Worm (Caenorhabditis elegans) whole organism, L4 larva: Measurements from ENCODE around the gene pqn-29.
A peak's percentile ranks its signal among the peaks of the same experiment; 100 is the strongest.

Experiments used
- F44E2.7 ChIP-seq: fragments of 200-800 bp; sonication (Bioruptor generic); IDR thresholded peaks from 2 replicates; pipeline ENCODE4 v2.1.2; 2022; ENCODE audit warnings: missing genetic modification characterization, missing compliant biosample characterization
- T20F7.1 ChIP-seq: fragments of 200-800 bp; sonication (Bioruptor generic); optimal IDR thresholded peaks from 2 replicates; lab custom pipeline; 2018; ENCODE audit warnings: mild to moderate bottlenecking, missing genetic modification characterization, missing compliant biosample characterization
- Y105C5A.15 ChIP-seq: fragments of 200-800 bp; sonication (Bioruptor generic); IDR thresholded peaks from 2 replicates; pipeline ENCODE4 v1.3.6; 2022; ENCODE audit warnings: missing genetic modification characterization, missing compliant biosample characterization
- Y48G9A.11 ChIP-seq: fragments of 200-800 bp; sonication (Bioruptor generic); IDR thresholded peaks from 2 replicates; pipeline ENCODE4 v1.3.6; 2022; ENCODE audit warnings: missing genetic modification reagents, missing genetic modification characterization, missing compliant biosample characterization
- Y75B8A.6 ChIP-seq: fragments of 200-800 bp; sonication (Bioruptor generic); IDR thresholded peaks from 2 replicates; pipeline ENCODE4 v1.3.6; 2022; ENCODE audit warnings: missing genetic modification reagents, missing genetic modification characterization, missing compliant biosample characterization
- ZK337.2 ChIP-seq: fragments of 200-800 bp; sonication (Bioruptor generic); IDR thresholded peaks from 2 replicates; pipeline ENCODE4 v1.3.6; 2022; ENCODE audit warnings: missing genetic modification reagents, missing genetic modification characterization, missing compliant biosample characterization
- ama-1 ChIP-seq: fragments of 150-350 bp; optimal IDR thresholded peaks from 2 replicates; lab custom pipeline; 2014; ENCODE audit warnings: inconsistent platforms, mixed read lengths
- ceh-20 ChIP-seq: fragments of 200-800 bp; sonication (Bioruptor generic); IDR thresholded peaks from 2 replicates; pipeline ENCODE4 v1.3.6; 2022; ENCODE audit warnings: missing genetic modification reagents, missing genetic modification characterization, missing compliant biosample characterization
- ceh-28 ChIP-seq: fragments of 150-350 bp; optimal IDR thresholded peaks from 2 replicates; lab custom pipeline; 2014; ENCODE audit warnings: missing biosample characterization, missing genetic modification reagents, missing genetic modification characterization
- ceh-44 ChIP-seq: fragments of 200-800 bp; sonication (Bioruptor generic); IDR thresholded peaks from 2 replicates; pipeline ENCODE4 v1.3.6; 2022; ENCODE audit warnings: missing genetic modification reagents, missing genetic modification characterization, missing compliant biosample characterization
- ceh-82 ChIP-seq: sonication (generic microtip); optimal IDR thresholded peaks from 2 replicates; lab custom pipeline; 2017; ENCODE audit warnings: missing biosample characterization, missing genetic modification characterization
- ctbp-1 ChIP-seq: fragments of 200-800 bp; sonication (Bioruptor generic); IDR thresholded peaks from 2 replicates; pipeline ENCODE4 v1.3.6; 2022; ENCODE audit warnings: missing genetic modification reagents, missing genetic modification characterization, missing compliant biosample characterization
- daf-16 ChIP-seq, 3 experiments: sonication (generic microtip); optimal IDR thresholded peaks; 2 replicates each; lab custom pipeline; 2016 to 2017; ENCODE audit warnings: missing genetic modification characterization in 3 of 3, missing genetic modification reagents in 3 of 3, mild to moderate bottlenecking in 2 of 3, missing compliant biosample characterization in 2 of 3, missing biosample characterization in 1 of 3, moderate library complexity in 1 of 3
- dpl-1 ChIP-seq: fragments of 150-350 bp; optimal IDR thresholded peaks from 2 replicates; lab custom pipeline; 2014; ENCODE audit warnings: missing biosample characterization, missing genetic modification reagents, missing genetic modification characterization
- egl-43 ChIP-seq: fragments of 200-800 bp; sonication (Bioruptor generic); IDR thresholded peaks from 2 replicates; pipeline ENCODE4 v1.3.6; 2022; ENCODE audit warnings: missing genetic modification reagents, missing genetic modification characterization, missing compliant biosample characterization
- gei-8 ChIP-seq: fragments of 200-800 bp; sonication (Bioruptor generic); optimal IDR thresholded peaks from 2 replicates; lab custom pipeline; 2018; ENCODE audit warnings: mild to moderate bottlenecking, missing genetic modification characterization, missing compliant biosample characterization
- hif-1 ChIP-seq, 2 experiments: sonication (generic microtip); optimal IDR thresholded peaks; 2 replicates each; lab custom pipeline; 2016 to 2017; ENCODE audit warnings: missing compliant biosample characterization in 2 of 2, missing genetic modification characterization in 2 of 2, missing genetic modification reagents in 2 of 2, missing genotype in 2 of 2, mild to moderate bottlenecking in 1 of 2
- jun-1 ChIP-seq: fragments of 150-350 bp; optimal IDR thresholded peaks from 2 replicates; lab custom pipeline; 2014; ENCODE audit warnings: missing biosample characterization, missing genetic modification reagents, missing genetic modification characterization
- lim-7 ChIP-seq: fragments of 200-800 bp; sonication (Bioruptor generic); IDR thresholded peaks from 2 replicates; pipeline ENCODE4 v1.3.6; 2022; ENCODE audit warnings: missing genetic modification characterization, missing compliant biosample characterization
- lin-13 ChIP-seq: fragments of 150-350 bp; optimal IDR thresholded peaks from 2 replicates; lab custom pipeline; 2014; ENCODE audit warnings: missing biosample characterization, missing genetic modification reagents, missing genetic modification characterization
- lin-38 ChIP-seq: fragments of 200-800 bp; sonication (Bioruptor generic); IDR thresholded peaks from 2 replicates; pipeline ENCODE4 v1.3.6; 2022; ENCODE audit warnings: missing genetic modification reagents, missing genetic modification characterization, missing compliant biosample characterization
- madf-5 ChIP-seq, 2 experiments: fragments of 200-800 bp; sonication (Bioruptor generic); IDR thresholded peaks; 2 replicates each; pipeline ENCODE4 v1.3.6; 2022; ENCODE audit warnings: missing compliant biosample characterization in 2 of 2, missing genetic modification characterization in 2 of 2
- mdl-1 ChIP-seq, 2 experiments: fragments of 150-350 bp in 1 of 2; sonication (generic microtip) in 1 of 2; optimal IDR thresholded peaks; 2 replicates each; lab custom pipeline; 2014 to 2017; ENCODE audit warnings: missing biosample characterization in 2 of 2, missing genetic modification characterization in 2 of 2
- mes-2 ChIP-seq: sonication (generic microtip); optimal IDR thresholded peaks from 2 replicates; lab custom pipeline; 2016; ENCODE audit warnings: missing genotype, mild to moderate bottlenecking, missing genetic modification characterization, missing compliant biosample characterization; ENCODE audit not compliant: poor library complexity, severe bottlenecking
- nhr-10 ChIP-seq: fragments of 150-350 bp; optimal IDR thresholded peaks from 2 replicates; lab custom pipeline; 2014; ENCODE audit warnings: missing biosample characterization, missing genetic modification characterization
- nhr-111 ChIP-seq: fragments of 200-800 bp; sonication (Bioruptor generic); optimal IDR thresholded peaks from 2 replicates; lab custom pipeline; 2018; ENCODE audit warnings: mild to moderate bottlenecking, missing genetic modification characterization, missing compliant biosample characterization
- nhr-237 ChIP-seq: sonication (generic microtip); optimal IDR thresholded peaks from 2 replicates; lab custom pipeline; 2017; ENCODE audit warnings: missing biosample characterization, missing genetic modification characterization
- nhr-28 ChIP-seq: fragments of 150-350 bp; optimal IDR thresholded peaks from 2 replicates; lab custom pipeline; 2014; ENCODE audit warnings: missing biosample characterization, missing genetic modification characterization
- nhr-41 ChIP-seq: fragments of 200-800 bp; sonication (Bioruptor generic); IDR thresholded peaks from 2 replicates; pipeline ENCODE4 v1.3.6; 2022; ENCODE audit warnings: missing genetic modification reagents, missing genetic modification characterization, missing compliant biosample characterization
- nhr-42 ChIP-seq: fragments of 200-800 bp; sonication (Bioruptor generic); IDR thresholded peaks from 2 replicates; pipeline ENCODE4 v1.3.6; 2022; ENCODE audit warnings: missing genetic modification characterization, missing compliant biosample characterization
- nhr-48 ChIP-seq: sonication (generic microtip); optimal IDR thresholded peaks from 2 replicates; lab custom pipeline; 2016; ENCODE audit warnings: mild to moderate bottlenecking, missing genetic modification characterization, missing compliant biosample characterization
- nhr-76 ChIP-seq: fragments of 150-350 bp; optimal IDR thresholded peaks from 2 replicates; lab custom pipeline; 2014; ENCODE audit warnings: missing biosample characterization, missing genetic modification characterization
- nhr-77 ChIP-seq: fragments of 150-350 bp; optimal IDR thresholded peaks from 2 replicates; lab custom pipeline; 2014; ENCODE audit warnings: missing biosample characterization, missing genetic modification characterization
- pha-4 ChIP-seq, 2 experiments: fragments of 150-350 bp in 1 of 2; fragments of 200-800 bp in 1 of 2; sonication (Bioruptor generic) in 1 of 2; IDR thresholded peaks in 1 of 2; optimal IDR thresholded peaks in 1 of 2; 2 replicates each; pipeline versions ENCODE4 v1.3.6 to Lab custom; 2014 to 2022; ENCODE audit warnings: missing genetic modification characterization in 2 of 2, missing genetic modification reagents in 2 of 2, missing biosample characterization in 1 of 2, missing compliant biosample characterization in 1 of 2
- php-3 ChIP-seq: fragments of 200-800 bp; sonication (Bioruptor generic); IDR thresholded peaks from 2 replicates; pipeline ENCODE4 v1.3.6; 2022; ENCODE audit warnings: missing genetic modification reagents, missing genetic modification characterization, missing compliant biosample characterization
- sdz-12 ChIP-seq: fragments of 200-800 bp; sonication (Bioruptor generic); optimal IDR thresholded peaks from 2 replicates; lab custom pipeline; 2018; ENCODE audit warnings: mild to moderate bottlenecking, missing genetic modification characterization, missing compliant biosample characterization
- set-16 ChIP-seq: fragments of 200-800 bp; sonication (Bioruptor generic); IDR thresholded peaks from 2 replicates; pipeline ENCODE4 v1.3.6; 2022; ENCODE audit warnings: missing genetic modification reagents, missing genetic modification characterization, missing compliant biosample characterization
- skn-1 ChIP-seq: fragments of 150-350 bp; optimal IDR thresholded peaks from 2 replicates; lab custom pipeline; 2014; ENCODE audit warnings: missing biosample characterization, missing genetic modification characterization
- snpc-1.2 ChIP-seq: fragments of 200-800 bp; sonication (Bioruptor generic); IDR thresholded peaks from 2 replicates; pipeline ENCODE4 v1.3.6; 2022; ENCODE audit warnings: missing genetic modification reagents, missing genetic modification characterization, missing compliant biosample characterization
- snpc-4 ChIP-seq: fragments of 150-350 bp; optimal IDR thresholded peaks from 2 replicates; lab custom pipeline; 2014; ENCODE audit warnings: missing biosample characterization, missing genetic modification characterization
- spr-3 ChIP-seq: fragments of 200-800 bp; sonication (Bioruptor generic); optimal IDR thresholded peaks from 2 replicates; lab custom pipeline; 2018; ENCODE audit warnings: mild to moderate bottlenecking, missing genetic modification characterization, missing compliant biosample characterization
- unc-62 ChIP-seq, 3 experiments: fragments of 150-350 bp in 1 of 3; sonication (generic microtip); optimal IDR thresholded peaks in 2 of 3; peaks in 1 of 3; 1 replicate in 1 of 3; 2 replicates in 2 of 3; lab custom pipeline; 2014 to 2017; ENCODE audit warnings: missing biosample characterization in 3 of 3, missing genetic modification characterization in 3 of 3, missing genetic modification reagents in 3 of 3, missing genotype in 1 of 3
- zfp-2 ChIP-seq: sonication (generic microtip); optimal IDR thresholded peaks from 2 replicates; lab custom pipeline; 2016; ENCODE audit warnings: mild to moderate bottlenecking, missing genetic modification characterization, missing compliant biosample characterization
- zip-2 ChIP-seq: fragments of 150-350 bp; optimal IDR thresholded peaks from 2 replicates; lab custom pipeline; 2014; ENCODE audit warnings: missing biosample characterization, missing genetic modification characterization
- ztf-11 ChIP-seq: fragments of 150-350 bp; optimal IDR thresholded peaks from 2 replicates; lab custom pipeline; 2014; ENCODE audit warnings: missing biosample characterization, missing genetic modification characterization

Gene pqn-29

DNA sequence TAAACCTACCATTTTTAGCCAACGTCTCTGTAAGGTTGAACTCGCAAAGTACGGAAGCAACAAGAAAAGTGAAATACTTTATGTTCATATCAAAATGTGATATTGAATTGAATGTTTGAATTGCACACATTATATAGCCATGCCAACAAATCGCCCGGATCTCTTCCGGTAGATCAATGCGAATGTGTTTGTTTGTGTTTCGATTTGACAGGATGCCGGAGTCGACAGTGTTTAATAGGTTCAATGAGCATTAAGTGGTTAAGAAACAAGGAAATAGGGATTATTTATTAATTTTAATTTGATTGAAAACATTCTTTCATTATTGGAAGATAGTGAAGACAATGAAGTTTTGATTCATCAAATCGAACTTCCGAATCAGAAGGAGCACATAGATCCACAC is at the start of gene pqn-29:
Gene pqn-29 (minus strand): TSS at position 101 of the 400 bp plus-strand sequence.
- TF ChIP-seq nhr-111 (no peak), lin-13 (no peak), lim-7 (GFP tag; lab: Robert Waterston, UW) (no peak), gei-8 (GFP tag; lab: Kevin White, UChicago) (no peak), nhr-76 (tag; lab: Kevin White, UChicago) (no peak)

DNA sequence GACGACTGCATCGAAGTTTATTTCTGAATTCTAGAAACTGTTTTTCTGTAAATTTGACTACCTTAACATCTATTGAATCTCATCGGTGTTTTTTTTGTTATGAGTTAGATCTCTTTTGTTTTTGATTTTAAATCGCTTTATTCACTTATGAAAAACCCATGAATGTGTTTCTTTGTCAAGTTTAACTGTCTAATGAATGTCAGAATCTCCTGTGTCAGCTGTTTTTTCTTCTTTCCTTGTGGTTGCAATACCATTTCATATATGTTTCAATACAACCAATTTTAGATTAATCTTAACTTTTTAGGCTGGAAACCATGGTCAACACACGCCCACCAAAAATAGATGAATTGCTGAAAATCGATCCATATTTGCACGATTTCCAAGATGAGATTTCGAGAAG is 48.9 kb upstream of the pqn-29 start, which contains the start of gene T04A8.7:
Gene T04A8.7 (plus strand): TSS at position 301 of the 400 bp plus-strand sequence.
- TF ChIP-seq ama-1 (peak; percentile 59), ztf-11 (tag; lab: Kevin White, UChicago) (no peak), unc-62 (GFP tag; optimal IDR thresholded peaks at IDR 0.05 in 1 of 2; lab: Kevin White, UChicago) (peak in 1 of 2 experiments; percentile 67), unc-62 (tag; optimal IDR thresholded peaks at IDR 0.05; lab: Kevin White, UChicago) (no peak)
- TF ChIP-seq, all 104 proteins: peak for 2

DNA sequence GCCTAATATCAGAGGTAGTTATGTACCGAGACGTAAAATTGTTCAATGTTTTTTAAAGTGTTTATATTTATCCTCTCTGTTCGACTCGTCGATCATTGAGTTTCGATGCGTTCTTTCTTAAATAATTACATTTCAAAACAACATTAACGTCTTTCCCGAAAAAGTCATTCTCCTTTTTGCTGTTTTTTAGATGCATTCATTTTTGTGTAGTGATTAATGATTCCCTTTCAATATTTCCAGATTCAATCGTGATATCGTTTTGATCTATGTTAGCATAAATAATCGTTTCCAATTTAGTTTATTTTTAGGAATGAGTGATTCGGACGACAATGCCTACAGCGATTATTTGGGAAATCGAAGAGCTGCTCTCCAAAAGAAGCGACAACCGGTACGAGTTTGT is 47.5 kb upstream of the pqn-29 start, which contains the start of gene T04A8.8:
Gene T04A8.8 (plus strand): TSS at position 301 of the 400 bp plus-strand sequence.
- TF ChIP-seq sdz-12 (no peak), ZK337.2 (no peak), hif-1 (tag; optimal IDR thresholded peaks at IDR 0.05; lab: Kevin White, UChicago) (no peak), nhr-111 (no peak), ctbp-1 (GFP tag; lab: Robert Waterston, UW) (no peak)
- TF ChIP-seq, all 104 proteins: peak for 0

DNA sequence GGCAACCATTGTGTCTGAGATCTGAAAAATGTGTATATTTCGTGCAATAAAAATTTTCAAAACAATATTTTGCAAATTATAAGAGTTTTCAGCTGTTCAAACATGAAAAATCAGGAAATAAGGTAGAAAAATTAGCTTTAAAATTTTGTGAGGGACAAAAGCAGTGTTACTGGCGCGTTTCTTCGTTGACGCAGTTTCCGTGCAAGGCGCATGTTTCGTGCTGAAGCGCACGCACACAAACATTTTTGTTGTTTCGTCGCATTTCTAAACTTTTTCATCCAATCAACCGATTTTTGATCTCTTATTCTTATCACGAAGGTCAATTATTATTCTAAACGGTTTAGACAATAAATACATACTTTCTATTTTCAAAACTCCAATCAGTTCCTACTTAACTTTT is 47.1 kb upstream of the pqn-29 start, which contains the start of gene nifk-1:
Gene nifk-1 (minus strand): TSS at position 27 of the 400 bp plus-strand sequence.
- TF ChIP-seq ceh-44 (GFP tag; lab: Robert Waterston, UW) (no peak), nhr-48 (tag; lab: Kevin White, UChicago) (peak; percentile 33), daf-16 (GFP tag; optimal IDR thresholded peaks at IDR 0.05; lab: Kevin White, UChicago) (peak in 1 of 2 experiments; percentile 55), daf-16 (tag; optimal IDR thresholded peaks at IDR 0.05; lab: Kevin White, UChicago) (peak; percentile 94), lin-38 (GFP tag; lab: Robert Waterston, UW) (peak; percentile 77), php-3 (GFP tag; lab: Robert Waterston, UW) (no peak), skn-1 (tag; lab: Kevin White, UChicago) (no peak), zfp-2 (tag; lab: Kevin White, UChicago) (no peak), ceh-82 (tag; lab: Kevin White, UChicago) (no peak), nhr-42 (GFP tag; lab: Robert Waterston, UW) (no peak), sdz-12 (no peak), ceh-28 (no peak), Y48G9A.11 (GFP tag; lab: Robert Waterston, UW) (no peak), nhr-77 (peak; percentile 68), T20F7.1 (peak; percentile 70), nhr-237 (no peak), F44E2.7 (GFP tag; lab: Robert Waterston, UW) (no peak), pha-4 (GFP tag; IDR thresholded peaks at IDR 0.05; lab: Robert Waterston, UW) (no peak), pha-4 (tag; optimal IDR thresholded peaks at IDR 0.05; lab: Kevin White, UChicago) (peak; percentile 74), nhr-28 (peak; percentile 76), snpc-4 (no peak), nhr-10 (tag; lab: Kevin White, UChicago) (no peak), mes-2 (tag; lab: Kevin White, UChicago) (peak; percentile 78), ceh-20 (GFP tag; lab: Robert Waterston, UW) (no peak), dpl-1 (GFP tag; lab: Kevin White, UChicago) (peak; percentile 80), spr-3 (GFP tag; lab: Kevin White, UChicago) (no peak), egl-43 (GFP tag; lab: Robert Waterston, UW) (no peak), Y75B8A.6 (GFP tag; lab: Robert Waterston, UW) (no peak), mdl-1 (tag; optimal IDR thresholded peaks at IDR 0.05; lab: Kevin White, UChicago) (peak in 1 of 2 experiments; percentile 55), set-16 (GFP tag; lab: Robert Waterston, UW) (no peak), jun-1 (tag; lab: Kevin White, UChicago) (no peak), Y105C5A.15 (GFP tag; lab: Robert Waterston, UW) (no peak), zip-2 (no peak), snpc-1.2 (GFP tag; lab: Robert Waterston, UW) (no peak), madf-5 (GFP tag; IDR thresholded peaks at IDR 0.05; lab: Robert Waterston, UW) (no peak), nhr-41 (GFP tag; lab: Robert Waterston, UW) (no peak)
